Fruit fly (Drosophila melanogaster) whole organism: ENCODE results near the gene ATPsynepsilonL.

Source experiments
- Dll ChIP-seq: fragments of >200 bp; optimal IDR thresholded peaks from 2 replicates; lab custom pipeline; 2017
- pan ChIP-seq: fragments of >200 bp; optimal IDR thresholded peaks from 2 replicates; lab custom pipeline; 2017
- psq ChIP-seq: fragments of >200 bp; optimal IDR thresholded peaks from 2 replicates; lab custom pipeline; 2017
- usp ChIP-seq: fragments of >200 bp; optimal IDR thresholded peaks from 2 replicates; lab custom pipeline; 2017; ENCODE audit warnings: missing biosample characterization, missing genetic modification characterization, mixed read lengths

DNA sequence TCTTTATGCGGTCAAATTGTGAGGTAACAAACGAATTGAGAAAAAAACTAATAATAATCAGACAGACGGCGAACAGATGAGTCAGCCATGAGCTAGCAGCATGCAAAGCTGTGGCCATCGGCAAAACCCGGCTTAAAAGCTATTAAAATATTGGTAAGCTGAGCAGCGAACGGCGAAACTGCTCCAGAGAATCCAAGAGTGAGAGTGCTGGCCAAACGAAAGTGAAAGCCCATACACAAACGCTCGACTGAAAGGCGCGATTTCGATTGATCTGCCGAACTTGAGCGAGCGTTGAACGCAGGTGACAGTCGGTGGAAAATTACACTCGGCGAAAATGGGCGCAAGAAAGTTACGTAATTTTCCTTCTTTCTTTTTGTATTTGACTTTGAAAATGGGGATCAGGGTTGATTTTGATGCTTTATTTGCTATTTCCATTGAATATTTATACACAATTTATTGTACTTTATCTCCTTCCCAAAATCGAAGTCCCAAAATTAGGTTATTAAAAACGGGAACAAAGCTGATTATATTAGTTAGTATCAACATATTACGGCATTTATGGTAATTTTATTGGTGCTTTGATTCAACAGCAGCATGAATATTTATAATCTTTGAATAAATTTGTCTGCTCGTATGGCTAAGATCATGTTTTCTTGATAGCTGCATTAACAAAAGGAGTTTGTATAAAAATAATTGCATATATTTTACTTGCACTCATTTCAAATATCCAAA lies 28.3 kb downstream of the ATPsynepsilonL start:
- TF ChIP-seq pan (lab: Kevin White, UChicago) (no peak), usp (GFP tag; lab: Kevin White, UChicago) (no peak), psq (lab: Kevin White, UChicago) (no peak), Dll (lab: Kevin White, UChicago) (no peak)
